Fruit fly (Drosophila melanogaster) whole organism, embryonic: ENCODE results near the gene CG15641.

Experiments used
- Antp ChIP-seq: fragments of 200-800 bp; sonication (Bioruptor generic); optimal IDR thresholded peaks from 3 replicates; lab custom pipeline; 2016; ENCODE audit warnings: missing biosample characterization, missing genetic modification characterization
- Atf-2 ChIP-seq: fragments of 200-800 bp; sonication (Bioruptor generic); optimal IDR thresholded peaks from 2 replicates; lab custom pipeline; 2016; ENCODE audit warnings: missing biosample characterization, missing genetic modification characterization
- CG10565 ChIP-seq: fragments of 200-800 bp; sonication (Bioruptor generic); optimal IDR thresholded peaks from 3 replicates; lab custom pipeline; 2016; ENCODE audit warnings: missing biosample characterization, mild to moderate bottlenecking, missing genetic modification characterization
- CG11695 ChIP-seq: fragments of 200-800 bp; sonication (Bioruptor generic); IDR thresholded peaks from 3 replicates; pipeline ENCODE4 v1.3.6; 2022; ENCODE audit warnings: missing biosample characterization, missing genetic modification characterization
- CG1233 ChIP-seq: fragments of 200-800 bp; sonication (Bioruptor generic); optimal IDR thresholded peaks from 4 replicates; lab custom pipeline; 2018; ENCODE audit warnings: missing biosample characterization, mild to moderate bottlenecking, missing genetic modification characterization
- CG12942 ChIP-seq: fragments of 200-800 bp; sonication (Bioruptor generic); optimal IDR thresholded peaks from 3 replicates; lab custom pipeline; 2016; ENCODE audit warnings: missing biosample characterization, missing genetic modification characterization
- CG13123 ChIP-seq: fragments of 200-800 bp; sonication (Bioruptor generic); optimal IDR thresholded peaks from 2 replicates; lab custom pipeline; 2016; ENCODE audit warnings: missing biosample characterization, missing genetic modification characterization
- CG15073 ChIP-seq: fragments of 200-800 bp; sonication (Bioruptor generic); optimal IDR thresholded peaks from 2 replicates; lab custom pipeline; 2016; ENCODE audit warnings: missing biosample characterization, missing genetic modification characterization
- CG15479 ChIP-seq: fragments of 200-800 bp; sonication (Bioruptor generic); optimal IDR thresholded peaks from 3 replicates; lab custom pipeline; 2019; ENCODE audit warnings: missing biosample characterization, mild to moderate bottlenecking, missing genetic modification characterization, moderate library complexity
- CG16779 ChIP-seq: fragments of 200-800 bp; sonication (Bioruptor generic); IDR thresholded peaks from 2 replicates; pipeline ENCODE4 v1.3.6; 2022; ENCODE audit warnings: missing biosample characterization, missing genetic modification characterization
- CG17186 ChIP-seq: fragments of 200-800 bp; sonication (Bioruptor generic); optimal IDR thresholded peaks from 3 replicates; lab custom pipeline; 2017; ENCODE audit warnings: missing biosample characterization, missing genetic modification reagents, missing genetic modification characterization
- CG17568 ChIP-seq: fragments of 200-800 bp; sonication (Bioruptor generic); optimal IDR thresholded peaks from 2 replicates; lab custom pipeline; 2018; ENCODE audit warnings: missing biosample characterization, mild to moderate bottlenecking, missing genetic modification characterization, moderate library complexity
- CG18619 ChIP-seq: fragments of 200-800 bp; sonication (Bioruptor generic); optimal IDR thresholded peaks from 3 replicates; lab custom pipeline; 2017; ENCODE audit warnings: missing biosample characterization, mild to moderate bottlenecking, missing genetic modification characterization
- CG2678 ChIP-seq: fragments of 200-800 bp; sonication (Bioruptor generic); optimal IDR thresholded peaks from 3 replicates; lab custom pipeline; 2019; ENCODE audit warnings: missing biosample characterization, mild to moderate bottlenecking, missing genetic modification characterization, moderate library complexity
- CG3281 ChIP-seq: fragments of 200-800 bp; sonication (Bioruptor generic); optimal IDR thresholded peaks from 3 replicates; lab custom pipeline; 2017; ENCODE audit warnings: missing biosample characterization, mild to moderate bottlenecking, missing genetic modification characterization
- CG4854 ChIP-seq: fragments of 200-800 bp; sonication (Bioruptor generic); optimal IDR thresholded peaks from 2 replicates; lab custom pipeline; 2016; ENCODE audit warnings: missing biosample characterization, missing genetic modification characterization, inconsistent platforms
- CG5953 ChIP-seq: fragments of 200-800 bp; sonication (Bioruptor generic); IDR thresholded peaks from 2 replicates; pipeline ENCODE4 v1.3.6; 2022; ENCODE audit warnings: missing biosample characterization, missing genetic modification characterization
- CG7745 ChIP-seq: fragments of 200-800 bp; sonication (Bioruptor generic); optimal IDR thresholded peaks from 2 replicates; lab custom pipeline; 2018; ENCODE audit warnings: missing biosample characterization, mild to moderate bottlenecking, missing genetic modification characterization, moderate library complexity
- CG9932 ChIP-seq: fragments of 200-800 bp; sonication (Bioruptor generic); IDR thresholded peaks from 2 replicates; pipeline ENCODE4 v1.3.6; 2022; ENCODE audit warnings: missing biosample characterization, missing genetic modification characterization
- D19A ChIP-seq: fragments of 200-800 bp; optimal IDR thresholded peaks from 3 replicates; lab custom pipeline; 2019; ENCODE audit warnings: missing biosample characterization, mild to moderate bottlenecking, missing genetic modification characterization, moderate library complexity
- Dp ChIP-seq: fragments of 200-800 bp; sonication (Bioruptor generic); optimal IDR thresholded peaks from 2 replicates; lab custom pipeline; 2018; ENCODE audit warnings: missing biosample characterization, mild to moderate bottlenecking, missing genetic modification characterization, moderate library complexity
- Ets65A ChIP-seq: fragments of 200-800 bp; sonication (Bioruptor generic); peaks from one replicate; lab custom pipeline; 2016; ENCODE audit warnings: missing biosample characterization, missing genetic modification characterization
- Ets97D ChIP-seq: fragments of 200-800 bp; sonication (Bioruptor generic); optimal IDR thresholded peaks from 3 replicates; lab custom pipeline; 2016; ENCODE audit warnings: missing biosample characterization, missing genetic modification characterization
- Gsc ChIP-seq: fragments of 200-800 bp; sonication (Bioruptor generic); IDR thresholded peaks from 2 replicates; pipeline ENCODE4 v1.3.6; 2022; ENCODE audit warnings: missing biosample characterization, missing genetic modification characterization
- HHEX ChIP-seq: fragments of 200-800 bp; sonication (Bioruptor generic); optimal IDR thresholded peaks from 3 replicates; lab custom pipeline; 2017; ENCODE audit warnings: missing biosample characterization, mild to moderate bottlenecking, missing genetic modification characterization, missing genetic modification reagents
- Hr51 ChIP-seq, 2 experiments: fragments of 200-800 bp; sonication (Bioruptor generic); optimal IDR thresholded peaks; 2 replicates in 1 of 2; 3 replicates in 1 of 2; lab custom pipeline; 2016 to 2018; ENCODE audit warnings: missing biosample characterization in 2 of 2, missing genetic modification characterization in 2 of 2, mild to moderate bottlenecking in 1 of 2, moderate library complexity in 1 of 2
- NK7.1 ChIP-seq: fragments of 200-800 bp; sonication (Bioruptor generic); optimal IDR thresholded peaks from 3 replicates; lab custom pipeline; 2016; ENCODE audit warnings: missing biosample characterization, missing genetic modification characterization
- Nf-YB ChIP-seq: fragments of 200-800 bp; sonication (Bioruptor generic); optimal IDR thresholded peaks from 3 replicates; lab custom pipeline; 2019; ENCODE audit warnings: missing biosample characterization, mild to moderate bottlenecking, missing genetic modification characterization, moderate library complexity
- Opbp ChIP-seq: fragments of 200-800 bp; sonication (Bioruptor generic); IDR thresholded peaks from 3 replicates; pipeline ENCODE4 v1.3.6; 2022; ENCODE audit warnings: missing biosample characterization, missing genetic modification characterization; ENCODE audit not compliant: partially characterized antibody
- Xbp1 ChIP-seq: fragments of 200-800 bp; sonication (Bioruptor generic); optimal IDR thresholded peaks from 3 replicates; lab custom pipeline; 2016; ENCODE audit warnings: missing biosample characterization, mild to moderate bottlenecking, missing genetic modification characterization
- bbx ChIP-seq: fragments of 200-800 bp; sonication (Bioruptor generic); IDR thresholded peaks from 2 replicates; pipeline ENCODE4 v1.3.6; 2022; ENCODE audit warnings: missing biosample characterization, missing genetic modification characterization; ENCODE audit not compliant: partially characterized antibody
- bsh ChIP-seq, 2 experiments: fragments of 200-800 bp; sonication (Bioruptor generic); optimal IDR thresholded peaks; 2 replicates each; lab custom pipeline; 2017 to 2018; ENCODE audit warnings: mild to moderate bottlenecking in 2 of 2, missing biosample characterization in 2 of 2, missing genetic modification characterization in 2 of 2, moderate library complexity in 1 of 2
- btn ChIP-seq: fragments of 200-800 bp; sonication (Bioruptor generic); optimal IDR thresholded peaks from 2 replicates; lab custom pipeline; 2016; ENCODE audit warnings: missing biosample characterization, missing genetic modification characterization
- cas ChIP-seq: fragments of 200-800 bp; sonication (Bioruptor generic); IDR thresholded peaks from 2 replicates; pipeline ENCODE4 v1.3.6; 2022; ENCODE audit warnings: missing biosample characterization, missing genetic modification characterization
- cwo ChIP-seq: fragments of 200-800 bp; sonication (Bioruptor generic); optimal IDR thresholded peaks from 3 replicates; lab custom pipeline; 2017; ENCODE audit warnings: missing biosample characterization, missing genetic modification characterization, mild to moderate bottlenecking, moderate library complexity, missing genetic modification reagents
- fd64A ChIP-seq: fragments of 200-800 bp; sonication (Bioruptor generic); optimal IDR thresholded peaks from 3 replicates; lab custom pipeline; 2018; ENCODE audit warnings: missing biosample characterization, mild to moderate bottlenecking, missing genetic modification characterization
- gro ChIP-seq: fragments of 200-800 bp; sonication (Bioruptor generic); optimal IDR thresholded peaks from 2 replicates; lab custom pipeline; 2016; ENCODE audit warnings: missing biosample characterization, missing genetic modification characterization
- hb ChIP-seq: fragments of 200-800 bp; sonication (Bioruptor generic); IDR thresholded peaks from 3 replicates; pipeline ENCODE4 v1.3.6; 2022; ENCODE audit warnings: missing biosample characterization, missing genetic modification characterization; ENCODE audit not compliant: partially characterized antibody
- kah ChIP-seq: fragments of 200-800 bp; sonication (Bioruptor generic); optimal IDR thresholded peaks from 2 replicates; lab custom pipeline; 2018; ENCODE audit warnings: missing biosample characterization, mild to moderate bottlenecking, missing genetic modification characterization
- kay ChIP-seq: fragments of 200-800 bp; sonication (Bioruptor generic); optimal IDR thresholded peaks from 2 replicates; lab custom pipeline; 2016; ENCODE audit warnings: missing biosample characterization, missing genetic modification characterization
- lab ChIP-seq: fragments of 200-800 bp; sonication (Bioruptor generic); optimal IDR thresholded peaks from 3 replicates; lab custom pipeline; 2017; ENCODE audit warnings: missing biosample characterization, missing genetic modification characterization, mild to moderate bottlenecking, moderate library complexity, missing genetic modification reagents
- lbe ChIP-seq: fragments of 200-800 bp; sonication (Bioruptor generic); optimal IDR thresholded peaks from 2 replicates; lab custom pipeline; 2016; ENCODE audit warnings: missing biosample characterization, mild to moderate bottlenecking, missing genetic modification characterization
- pfk ChIP-seq: fragments of 200-800 bp; sonication (Bioruptor generic); optimal IDR thresholded peaks from 2 replicates; lab custom pipeline; 2018; ENCODE audit warnings: missing biosample characterization, mild to moderate bottlenecking, missing genetic modification characterization, moderate library complexity
- psq ChIP-seq: fragments of 200-800 bp; sonication (Bioruptor generic); optimal IDR thresholded peaks from 2 replicates; lab custom pipeline; 2017; ENCODE audit warnings: missing biosample characterization, missing genetic modification characterization
- repo ChIP-seq: fragments of 200-800 bp; sonication (Bioruptor generic); optimal IDR thresholded peaks from 2 replicates; lab custom pipeline; 2016; ENCODE audit warnings: missing biosample characterization, missing genetic modification characterization
- ro ChIP-seq: fragments of 200-800 bp; sonication (Bioruptor generic); IDR thresholded peaks from 2 replicates; pipeline ENCODE4 v1.3.6; 2022; ENCODE audit warnings: missing biosample characterization, missing genetic modification characterization
- schlank ChIP-seq: fragments of 200-800 bp; sonication (Bioruptor generic); optimal IDR thresholded peaks from 2 replicates; lab custom pipeline; 2018; ENCODE audit warnings: missing biosample characterization, mild to moderate bottlenecking, missing genetic modification characterization
- sd ChIP-seq: fragments of 200-800 bp; sonication (Bioruptor generic); optimal IDR thresholded peaks from 3 replicates; lab custom pipeline; 2018; ENCODE audit warnings: missing biosample characterization, mild to moderate bottlenecking, missing genetic modification characterization, moderate library complexity
- sob ChIP-seq: fragments of 200-800 bp; sonication (Bioruptor generic); IDR thresholded peaks from 2 replicates; pipeline ENCODE4 v1.3.6; 2022; ENCODE audit warnings: missing biosample characterization, missing genetic modification characterization
- tio ChIP-seq: fragments of 200-800 bp; sonication (Bioruptor generic); optimal IDR thresholded peaks from 2 replicates; lab custom pipeline; 2017; ENCODE audit warnings: missing biosample characterization, missing genetic modification characterization, inconsistent platforms
- yki ChIP-seq: fragments of >200 bp; optimal IDR thresholded peaks from 3 replicates; lab custom pipeline; 2018

The CG15641 gene

dm6 chrX:15475367-15475789 is 7.7 kb downstream of the CG15641 start, which contains the start of gene mh (continued):
- TF ChIP-seq sd (tag; lab: Kevin White, UChicago) (no peak), CG17568 (no peak), Gsc (GFP tag; lab: Robert Waterston, UW) (no peak), kay (no peak), kah (GFP tag; lab: Kevin White, UChicago) (no peak), cwo (GFP tag; lab: Kevin White, UChicago) (no peak), cas (no peak), CG15073 (no peak), bsh (GFP tag; optimal IDR thresholded peaks at IDR 0.05; lab: Kevin White, UChicago) (peak in 1 of 2 experiments; percentile 10), NK7.1 (GFP tag; lab: Kevin White, UChicago) (no peak), CG7745 (no peak), Dp (GFP tag; lab: Kevin White, UChicago) (peak; percentile 77), HHEX (no peak), Opbp (GFP tag; lab: Robert Waterston, UW) (peak; percentile 78), Ets65A (GFP tag; lab: Kevin White, UChicago) (no peak), fd64A (no peak), hb (no peak), repo (GFP tag; lab: Kevin White, UChicago) (no peak), D19A (tag; lab: Kevin White, UChicago) (no peak), gro (GFP tag; lab: Kevin White, UChicago) (no peak), psq (GFP tag; lab: Kevin White, UChicago) (no peak), CG17186 (GFP tag; lab: Kevin White, UChicago) (peak; percentile 75), lab (no peak), CG9932 (GFP tag; lab: Robert Waterston, UW) (peak; percentile 45; the same call in 1 of the 2 replicates), CG16779 (no peak), CG11695 (GFP tag; lab: Robert Waterston, UW) (no peak), Ets97D (peak; percentile 43), Xbp1 (peak; percentile 42), sob (GFP tag; lab: Robert Waterston, UW) (no peak; the same call in 1 of the 2 replicates), Atf-2 (GFP tag; lab: Kevin White, UChicago) (no peak), lbe (no peak), schlank (no peak), bbx (peak; percentile 80), btn (GFP tag; lab: Kevin White, UChicago) (no peak), CG15479 (no peak), CG1233 (GFP tag; lab: Kevin White, UChicago) (no peak), CG12942 (GFP tag; lab: Kevin White, UChicago) (no peak), yki (no peak), ro (GFP tag; lab: Robert Waterston, UW) (no peak), CG2678 (tag; lab: Kevin White, UChicago) (no peak), CG10565 (GFP tag; lab: Kevin White, UChicago) (no peak), Hr51 (GFP tag; optimal IDR thresholded peaks at IDR 0.05; lab: Kevin White, UChicago) (no peak), CG18619 (GFP tag; lab: Kevin White, UChicago) (no peak), Nf-YB (GFP tag; lab: Kevin White, UChicago) (no peak), tio (no peak), CG4854 (no peak), CG5953 (no peak), pfk (GFP tag; lab: Kevin White, UChicago) (no peak), CG3281 (GFP tag; lab: Kevin White, UChicago) (peak; percentile 36), Antp (no peak), CG13123 (GFP tag; lab: Kevin White, UChicago) (no peak)
